Worm (Caenorhabditis elegans) whole organism, L1 larva: ENCODE data around the gene fat-1.

Experiments used
- irx-1 ChIP-seq: sonication (generic microtip); optimal IDR thresholded peaks from 2 replicates; lab custom pipeline; 2016; ENCODE audit warnings: missing genetic modification characterization, missing compliant biosample characterization
- jun-1 ChIP-seq: fragments of 150-350 bp; optimal IDR thresholded peaks from 2 replicates; lab custom pipeline; 2014; ENCODE audit warnings: missing biosample characterization, missing genetic modification reagents, missing genetic modification characterization
- unc-62 ChIP-seq: fragments of 150-350 bp; optimal IDR thresholded peaks from 2 replicates; lab custom pipeline; 2014; ENCODE audit warnings: missing biosample characterization, missing genetic modification reagents, missing genetic modification characterization

ce11 chrIV:13315344-13315743 lies at the start of gene fat-1:
- TF ChIP-seq unc-62 (GFP tag; lab: Kevin White, UChicago) (no peak), jun-1 (no peak), irx-1 (no peak)
